Worm (Caenorhabditis elegans) whole organism, L4/young adult: ENCODE data around the gene R07E5.6.

Experiments used
- W03F9.2 ChIP-seq: fragments of 150-350 bp; optimal IDR thresholded peaks from 2 replicates; lab custom pipeline; 2014; ENCODE audit warnings: missing biosample characterization, missing genetic modification characterization
- dao-5 ChIP-seq: sonication (generic microtip); optimal IDR thresholded peaks from 2 replicates; lab custom pipeline; 2016; ENCODE audit warnings: missing genotype, missing genetic modification characterization, moderate library complexity, missing compliant biosample characterization
- him-1 ChIP-seq: sonication (generic microtip); optimal IDR thresholded peaks from 2 replicates; lab custom pipeline; 2016; ENCODE audit warnings: missing genotype, missing genetic modification reagents, missing genetic modification characterization, missing compliant biosample characterization

- TF ChIP-seq W03F9.2 (tag; lab: Kevin White, UChicago) (no peak), dao-5 (no peak), him-1 (tag; lab: Kevin White, UChicago) (no peak)
These were observed 1.4 kb upstream of the R07E5.6 start, which contains the start of gene R07E5.5 for ce11 chrIII:4397115-4397514.
